Worm (Caenorhabditis elegans) whole organism, early embryonic: ENCODE measurements around the gene fipr-10.

Source experiments
- B0310.2 ChIP-seq: sonication (generic microtip); optimal IDR thresholded peaks from 2 replicates; lab custom pipeline; 2016; ENCODE audit warnings: mild to moderate bottlenecking, missing genetic modification characterization, missing compliant biosample characterization
- F13C5.2 ChIP-seq: sonication (generic microtip); optimal IDR thresholded peaks from 2 replicates; lab custom pipeline; 2017; ENCODE audit warnings: mild to moderate bottlenecking, missing genetic modification characterization, inconsistent platforms, missing compliant biosample characterization
- aly-1 ChIP-seq: sonication (generic microtip); optimal IDR thresholded peaks from 2 replicates; lab custom pipeline; 2016; ENCODE audit warnings: missing genetic modification characterization, missing compliant biosample characterization
- ama-1 ChIP-seq: fragments of 150-350 bp; optimal IDR thresholded peaks from 2 replicates; lab custom pipeline; 2014
- ceh-13 ChIP-seq: fragments of 200-800 bp; sonication (Bioruptor generic); optimal IDR thresholded peaks from 2 replicates; lab custom pipeline; 2018; ENCODE audit warnings: mild to moderate bottlenecking, missing genetic modification characterization, missing compliant biosample characterization
- ceh-36 ChIP-seq: sonication (generic microtip); optimal IDR thresholded peaks from 2 replicates; lab custom pipeline; 2016; ENCODE audit warnings: missing genetic modification characterization, inconsistent platforms, missing compliant biosample characterization
- ets-7 ChIP-seq: sonication (generic microtip); optimal IDR thresholded peaks from 2 replicates; lab custom pipeline; 2016; ENCODE audit warnings: missing genotype, missing genetic modification characterization, missing compliant biosample characterization
- flt-1 ChIP-seq: fragments of 200-800 bp; sonication (Bioruptor generic); IDR thresholded peaks from 2 replicates; pipeline ENCODE4 v1.3.6; 2022; ENCODE audit warnings: missing genetic modification characterization, missing compliant biosample characterization
- hmbx-1 ChIP-seq: sonication (generic microtip); optimal IDR thresholded peaks from 2 replicates; lab custom pipeline; 2016; ENCODE audit warnings: mild to moderate bottlenecking, missing genetic modification characterization, missing compliant biosample characterization
- hmg-4 ChIP-seq: fragments of 200-800 bp; sonication (Bioruptor generic); optimal IDR thresholded peaks from 2 replicates; lab custom pipeline; 2018; ENCODE audit warnings: mild to moderate bottlenecking, missing genetic modification characterization, missing compliant biosample characterization
- hnd-1 ChIP-seq: sonication (generic microtip); optimal IDR thresholded peaks from 2 replicates; lab custom pipeline; 2016; ENCODE audit warnings: missing genetic modification characterization, missing compliant biosample characterization
- pes-1 ChIP-seq: fragments of 200-800 bp; sonication (Bioruptor generic); IDR thresholded peaks from 2 replicates; pipeline ENCODE4 v1.3.6; 2022; ENCODE audit warnings: missing genetic modification reagents, missing genetic modification characterization, missing compliant biosample characterization
- scrt-1 ChIP-seq: fragments of 200-800 bp; sonication (Bioruptor generic); IDR thresholded peaks from 2 replicates; pipeline ENCODE4 v1.3.6; 2022; ENCODE audit warnings: missing genetic modification characterization, missing compliant biosample characterization
- sea-1 ChIP-seq: fragments of 200-800 bp; sonication (Bioruptor generic); conservative IDR thresholded peaks from 2 replicates; pipeline ENCODE4 v1.3.6; 2022; ENCODE audit warnings: missing genetic modification characterization, missing compliant biosample characterization
- tbx-11 ChIP-seq: fragments of 200-800 bp; sonication (Bioruptor generic); IDR thresholded peaks from 2 replicates; pipeline ENCODE4 v1.3.6; 2022; ENCODE audit warnings: missing genetic modification characterization, missing compliant biosample characterization
- tbx-37 ChIP-seq: fragments of 200-800 bp; sonication (Bioruptor generic); conservative IDR thresholded peaks from 2 replicates; pipeline ENCODE4 v1.3.6; 2022; ENCODE audit warnings: missing genetic modification reagents, missing genetic modification characterization, missing compliant biosample characterization
- tra-4 ChIP-seq: sonication (generic microtip); optimal IDR thresholded peaks from 2 replicates; lab custom pipeline; 2017; ENCODE audit warnings: missing genetic modification characterization, missing compliant biosample characterization

Gene fipr-10

ce11 chrV:9918410-9918809 is 4.4 kb downstream of the fipr-10 start, which contains the start of gene C50H2.5:
Gene C50H2.5, plus strand, starts transcription at chrV:9918710.
- TF ChIP-seq B0310.2 (tag; lab: Kevin White, UChicago) (no peak), tbx-11 (GFP tag; lab: Robert Waterston, UW) (no peak), ets-7 (tag; lab: Kevin White, UChicago) (no peak)

ce11 chrV:9921288-9921687 is 7.3 kb downstream of the fipr-10 start, which contains the start of gene ceh-75:
Gene ceh-75, plus strand, starts transcription at chrV:9921337.
- TF ChIP-seq B0310.2 (tag; lab: Kevin White, UChicago): no peak
- TF ChIP-seq ets-7 (tag; lab: Kevin White, UChicago): no peak
- TF ChIP-seq pes-1: no peak
- no peak for TF ChIP-seq ceh-13 (GFP tag; lab: Kevin White, UChicago)
- TF ChIP-seq F13C5.2 (tag; lab: Kevin White, UChicago): no peak
- no peak for TF ChIP-seq tra-4 (tag; lab: Kevin White, UChicago)
- no peak for TF ChIP-seq hnd-1 (tag; lab: Kevin White, UChicago)
- no peak for TF ChIP-seq sea-1 (GFP tag; lab: Robert Waterston, UW)
- TF ChIP-seq aly-1 (tag; lab: Kevin White, UChicago): no peak
- no peak for TF ChIP-seq hmg-4 (GFP tag; lab: Kevin White, UChicago)

ce11 chrV:9922481-9922880 is 8.5 kb downstream of the fipr-10 start, which contains the start of gene C50H2.7:
Gene C50H2.7, plus strand, starts transcription at chrV:9922781.
- TF ChIP-seq scrt-1 (GFP tag; lab: Robert Waterston, UW) (no peak), tbx-11 (GFP tag; lab: Robert Waterston, UW) (no peak), ceh-36 (tag; lab: Kevin White, UChicago) (no peak), hnd-1 (tag; lab: Kevin White, UChicago) (no peak), pes-1 (no peak), ama-1 (lab: Kevin White, UChicago) (no peak), hmbx-1 (tag; lab: Kevin White, UChicago) (no peak), B0310.2 (tag; lab: Kevin White, UChicago) (no peak), tra-4 (tag; lab: Kevin White, UChicago) (no peak), ets-7 (tag; lab: Kevin White, UChicago) (no peak), ceh-13 (GFP tag; lab: Kevin White, UChicago) (no peak), hmg-4 (GFP tag; lab: Kevin White, UChicago) (no peak), F13C5.2 (tag; lab: Kevin White, UChicago) (no peak), tbx-37 (GFP tag; lab: Robert Waterston, UW) (no peak), flt-1 (GFP tag; lab: Robert Waterston, UW) (no peak)

DNA sequence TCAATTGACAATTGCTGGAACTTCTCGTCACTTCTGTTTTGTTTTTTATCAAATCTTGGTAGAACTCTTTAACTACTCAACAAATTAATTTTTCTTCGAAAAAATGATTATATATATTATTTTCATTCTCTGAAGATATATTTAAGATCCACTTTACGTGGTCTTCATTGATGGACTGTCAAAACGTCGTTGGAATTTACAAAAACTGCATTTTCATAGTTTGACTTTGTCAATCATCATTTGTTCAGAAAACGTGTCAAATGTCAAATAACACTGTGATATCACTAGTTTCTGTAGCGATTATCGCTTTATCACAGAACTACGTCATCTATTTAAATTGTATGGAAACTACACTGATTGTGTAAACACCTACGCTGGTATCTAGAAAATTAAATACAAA is 10.4 kb downstream of the fipr-10 start:
- no peak for TF ChIP-seq hmg-4 (GFP tag; lab: Kevin White, UChicago)
- no peak for TF ChIP-seq pes-1
- no peak for TF ChIP-seq aly-1 (tag; lab: Kevin White, UChicago)
- TF ChIP-seq hmbx-1 (tag; lab: Kevin White, UChicago): no peak
- no peak for TF ChIP-seq B0310.2 (tag; lab: Kevin White, UChicago)
- no peak for TF ChIP-seq scrt-1 (GFP tag; lab: Robert Waterston, UW)
- no peak for TF ChIP-seq hnd-1 (tag; lab: Kevin White, UChicago)
- no peak for TF ChIP-seq flt-1 (GFP tag; lab: Robert Waterston, UW)
- no peak for TF ChIP-seq ceh-36 (tag; lab: Kevin White, UChicago)
- no peak for TF ChIP-seq sea-1 (GFP tag; lab: Robert Waterston, UW)
- TF ChIP-seq tra-4 (tag; lab: Kevin White, UChicago): no peak
- no peak for TF ChIP-seq tbx-37 (GFP tag; lab: Robert Waterston, UW)

ce11 chrV:9925647-9926046 is 11.7 kb downstream of the fipr-10 start:
- TF ChIP-seq ceh-36 (tag; lab: Kevin White, UChicago): no peak
- TF ChIP-seq hnd-1 (tag; lab: Kevin White, UChicago): no peak
- no peak for TF ChIP-seq scrt-1 (GFP tag; lab: Robert Waterston, UW)
- no peak for TF ChIP-seq ceh-13 (GFP tag; lab: Kevin White, UChicago)
- no peak for TF ChIP-seq flt-1 (GFP tag; lab: Robert Waterston, UW)
- TF ChIP-seq B0310.2 (tag; lab: Kevin White, UChicago): no peak
- no peak for TF ChIP-seq aly-1 (tag; lab: Kevin White, UChicago)
- TF ChIP-seq tra-4 (tag; lab: Kevin White, UChicago): no peak
- TF ChIP-seq sea-1 (GFP tag; lab: Robert Waterston, UW): no peak
- no peak for TF ChIP-seq pes-1
- no peak for TF ChIP-seq F13C5.2 (tag; lab: Kevin White, UChicago)
- no peak for TF ChIP-seq hmbx-1 (tag; lab: Kevin White, UChicago)

DNA sequence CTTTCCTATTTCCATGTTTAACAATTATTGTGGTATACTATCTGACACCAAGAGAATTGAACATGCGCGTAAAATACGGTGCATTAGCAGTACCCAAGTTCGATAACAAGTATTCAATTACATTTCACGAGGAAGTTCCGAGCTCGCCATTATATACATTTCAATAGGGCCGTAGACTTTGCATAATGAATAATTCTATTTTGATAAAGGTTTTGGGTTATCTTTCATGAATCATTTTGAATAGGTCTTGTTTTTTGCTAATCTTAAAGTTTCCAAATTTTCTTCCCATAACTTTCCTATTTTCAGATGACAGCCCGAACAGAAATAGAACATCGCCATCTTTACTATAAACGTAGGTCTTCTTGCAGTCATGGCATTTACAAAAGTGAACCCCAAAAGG is 12.3 kb downstream of the fipr-10 start, which contains the start of gene C50H2.13:
Gene C50H2.13 (plus strand): TSS at position 301 of the 400 bp plus-strand sequence.
- TF ChIP-seq tbx-37 (GFP tag; lab: Robert Waterston, UW) (no peak), hmbx-1 (tag; lab: Kevin White, UChicago) (no peak), sea-1 (GFP tag; lab: Robert Waterston, UW) (no peak), ama-1 (lab: Kevin White, UChicago) (no peak), flt-1 (GFP tag; lab: Robert Waterston, UW) (no peak), hnd-1 (tag; lab: Kevin White, UChicago) (no peak)

- TF ChIP-seq ama-1 (lab: Kevin White, UChicago) (no peak), hnd-1 (tag; lab: Kevin White, UChicago) (no peak)
Measured at ce11 chrV:9927381-9927780, 13.4 kb downstream of the fipr-10 start.

- TF ChIP-seq ceh-36 (tag; lab: Kevin White, UChicago) (no peak), hnd-1 (tag; lab: Kevin White, UChicago) (no peak), tbx-37 (GFP tag; lab: Robert Waterston, UW) (no peak), hmbx-1 (tag; lab: Kevin White, UChicago) (no peak), tbx-11 (GFP tag; lab: Robert Waterston, UW) (no peak), ceh-13 (GFP tag; lab: Kevin White, UChicago) (no peak)
Measured at ce11 chrV:9927954-9928353, 14.0 kb downstream of the fipr-10 start.
